Fruit fly (Drosophila melanogaster): ENCODE results near the gene CG15602.

CG15602 gene

dm6 chrX:15803764-15804563 is 4.7 kb downstream of the CG15602 start, which contains the start of the genes PGRP-LE and sd:
Gene PGRP-LE, minus strand, starts transcription at chrX:15803880.
Gene sd, plus strand, starts transcription at chrX:15804370.
- TF ChIP-seq Pif1B (GFP tag; optimal IDR thresholded peaks at IDR 0.05) = no peak
- peak; percentile 54; the same call in 1 of the 2 replicates for TF ChIP-seq Ets98B (GFP tag; IDR thresholded peaks at IDR 0.05)
- TF ChIP-seq CG34367 (tag; optimal IDR thresholded peaks at IDR 0.05) = no peak

- TF ChIP-seq CG14655 (GFP tag; optimal IDR thresholded peaks at IDR 0.05) (peak; percentile 48), EcR (GFP tag; optimal IDR thresholded peaks at IDR 0.05) (no peak), fd96Ca (GFP tag; IDR thresholded peaks at IDR 0.05) (0 out of 3 replicates have a peak, but pooled peaks have one; percentile 47), CG8301 (tag; optimal IDR thresholded peaks at IDR 0.05) (peak; percentile 18), CG8159 (tag; optimal IDR thresholded peaks at IDR 0.05) (peak; percentile 26), Ets98B (GFP tag; IDR thresholded peaks at IDR 0.05) (peak; percentile 38; the same call in 1 of the 2 replicates), CG32121 (GFP tag; IDR thresholded peaks at IDR 0.05) (no peak), CG17806 (tag; optimal IDR thresholded peaks at IDR 0.05) (peak; percentile 22), CG12605 (GFP tag; IDR thresholded peaks at IDR 0.05) (0 out of 2 replicates have a peak, but pooled peaks have one; percentile 18), Snoo (tag; optimal IDR thresholded peaks at IDR 0.05) (no peak), CG10348 (GFP tag; IDR thresholded peaks at IDR 0.05) (no peak), CG9948 (tag; optimal IDR thresholded peaks at IDR 0.05) (peak; percentile 18), Pif1A (GFP tag; optimal IDR thresholded peaks at IDR 0.05) (peak; percentile 3), rn (GFP tag; IDR thresholded peaks at IDR 0.05) (no peak), CG15710 (tag; optimal IDR thresholded peaks at IDR 0.05) (peak; percentile 17), CG13204 (GFP tag; optimal IDR thresholded peaks at IDR 0.05) (no peak), CG4496 (GFP tag; IDR thresholded peaks at IDR 0.05) (peak; percentile 65; the same call in 1 of the 3 replicates), Pif1B (GFP tag; optimal IDR thresholded peaks at IDR 0.05) (no peak)
Observed at dm6 chrX:15804790-15805189, 5.6 kb downstream of the CG15602 start.

dm6 chrX:15805523-15805922 is 6.3 kb downstream of the CG15602 start:
- TF ChIP-seq CG32121 (GFP tag; IDR thresholded peaks at IDR 0.05) (no peak), CG8301 (tag; optimal IDR thresholded peaks at IDR 0.05) (no peak), gl (tag; optimal IDR thresholded peaks at IDR 0.05) (no peak), CG9948 (tag; optimal IDR thresholded peaks at IDR 0.05) (no peak), rn (GFP tag; IDR thresholded peaks at IDR 0.05) (no peak)

- no peak for TF ChIP-seq D1 (tag; optimal IDR thresholded peaks at IDR 0.05)
- no peak for TF ChIP-seq rn (GFP tag; IDR thresholded peaks at IDR 0.05)
- TF ChIP-seq CG14655 (GFP tag; optimal IDR thresholded peaks at IDR 0.05) = no peak
- TF ChIP-seq Ets98B (GFP tag; IDR thresholded peaks at IDR 0.05) = no peak
- no peak for TF ChIP-seq CG8301 (tag; optimal IDR thresholded peaks at IDR 0.05)
- TF ChIP-seq CG17806 (tag; optimal IDR thresholded peaks at IDR 0.05) = no peak
- no peak for TF ChIP-seq CG12605 (GFP tag; IDR thresholded peaks at IDR 0.05)
- TF ChIP-seq Pif1B (GFP tag; optimal IDR thresholded peaks at IDR 0.05) = no peak
- no peak for TF ChIP-seq CG15710 (tag; optimal IDR thresholded peaks at IDR 0.05)
- no peak for TF ChIP-seq CG34367 (tag; optimal IDR thresholded peaks at IDR 0.05)
- TF ChIP-seq CG13204 (GFP tag; optimal IDR thresholded peaks at IDR 0.05) = no peak
- TF ChIP-seq EcR (GFP tag; optimal IDR thresholded peaks at IDR 0.05) = no peak
- no peak for TF ChIP-seq Pif1A (GFP tag; optimal IDR thresholded peaks at IDR 0.05)
- TF ChIP-seq CG4496 (GFP tag; IDR thresholded peaks at IDR 0.05) = no peak
- no peak for TF ChIP-seq CG10348 (GFP tag; IDR thresholded peaks at IDR 0.05)
- TF ChIP-seq fd96Ca (GFP tag; IDR thresholded peaks at IDR 0.05) = no peak
Observed at dm6 chrX:15807915-15808314, 8.7 kb downstream of the CG15602 start.

dm6 chrX:15809255-15809654 is 10.0 kb downstream of the CG15602 start, which contains the start of gene CG8509:
Gene CG8509, plus strand, starts transcription at chrX:15809555.
- TF ChIP-seq gl (tag; optimal IDR thresholded peaks at IDR 0.05) (no peak), CG8159 (tag; optimal IDR thresholded peaks at IDR 0.05) (no peak), CG13204 (GFP tag; optimal IDR thresholded peaks at IDR 0.05) (no peak), fd96Ca (GFP tag; IDR thresholded peaks at IDR 0.05) (no peak), D1 (tag; optimal IDR thresholded peaks at IDR 0.05) (no peak), CG8301 (tag; optimal IDR thresholded peaks at IDR 0.05) (no peak), CG12605 (GFP tag; IDR thresholded peaks at IDR 0.05) (no peak), CG4496 (GFP tag; IDR thresholded peaks at IDR 0.05) (no peak), Snoo (tag; optimal IDR thresholded peaks at IDR 0.05) (no peak), Ets98B (GFP tag; IDR thresholded peaks at IDR 0.05) (no peak), CG9948 (tag; optimal IDR thresholded peaks at IDR 0.05) (no peak), CG14655 (GFP tag; optimal IDR thresholded peaks at IDR 0.05) (no peak), CG15710 (tag; optimal IDR thresholded peaks at IDR 0.05) (no peak), CG34367 (tag; optimal IDR thresholded peaks at IDR 0.05) (no peak), CG32121 (GFP tag; IDR thresholded peaks at IDR 0.05) (no peak), CG17806 (tag; optimal IDR thresholded peaks at IDR 0.05) (no peak), Pif1A (GFP tag; optimal IDR thresholded peaks at IDR 0.05) (no peak), CG10348 (GFP tag; IDR thresholded peaks at IDR 0.05) (no peak), EcR (GFP tag; optimal IDR thresholded peaks at IDR 0.05) (no peak)

Data from whole organism, pupa.